Worm (Caenorhabditis elegans): ENCODE data around the gene Y39F10C.1.

The Y39F10C.1 gene

ce11 chrII:667864-668263 is 7.5 kb upstream of the Y39F10C.1 start:
- TF ChIP-seq egl-27 (tag; optimal IDR thresholded peaks at IDR 0.05) (no peak), crh-2 (tag; optimal IDR thresholded peaks at IDR 0.05) (no peak), lin-11 (tag; optimal IDR thresholded peaks at IDR 0.05) (no peak), ztf-4 (tag; optimal IDR thresholded peaks at IDR 0.05) (no peak), lin-13 (GFP tag; optimal IDR thresholded peaks at IDR 0.05) (no peak), nhr-77 (tag; optimal IDR thresholded peaks at IDR 0.05) (no peak), R02D3.7 (tag; optimal IDR thresholded peaks at IDR 0.05) (no peak), nhr-25 (tag; optimal IDR thresholded peaks at IDR 0.05) (no peak), nhr-12 (tag; optimal IDR thresholded peaks at IDR 0.05) (no peak), elt-1 (tag; optimal IDR thresholded peaks at IDR 0.05) (no peak), ztf-11 (tag; optimal IDR thresholded peaks at IDR 0.05) (no peak), nhr-237 (tag; optimal IDR thresholded peaks at IDR 0.05) (no peak), dmd-4 (tag; optimal IDR thresholded peaks at IDR 0.05) (no peak), nhr-23 (tag; optimal IDR thresholded peaks at IDR 0.05) (no peak), blmp-1 (tag; optimal IDR thresholded peaks at IDR 0.05; ENCODE audit: insufficient read depth) (no peak), elt-3 (tag; optimal IDR thresholded peaks at IDR 0.05) (no peak), nhr-21 (tag; optimal IDR thresholded peaks at IDR 0.05) (no peak), ceh-82 (tag; optimal IDR thresholded peaks at IDR 0.05) (no peak)

- TF ChIP-seq R02D3.7 (tag; optimal IDR thresholded peaks at IDR 0.05) (no peak), blmp-1 (tag; optimal IDR thresholded peaks at IDR 0.05; ENCODE audit: insufficient read depth) (no peak), mdl-1 (tag; optimal IDR thresholded peaks at IDR 0.05) (no peak), fos-1 (tag; optimal IDR thresholded peaks at IDR 0.05) (no peak)
Measured at ce11 chrII:671025-671424, 4.4 kb upstream of the Y39F10C.1 start, which contains the start of gene sri-46. Gene sri-46 (minus strand): TSS chrII:671125.

- TF ChIP-seq unc-39 (tag; optimal IDR thresholded peaks at IDR 0.05) = no peak
- no peak for TF ChIP-seq C34F6.9 (tag; optimal IDR thresholded peaks at IDR 0.05)
- TF ChIP-seq elt-3 (tag; optimal IDR thresholded peaks at IDR 0.05) = no peak
- TF ChIP-seq nhr-6 (tag; optimal IDR thresholded peaks at IDR 0.05) = no peak
- TF ChIP-seq skn-1 (tag; optimal IDR thresholded peaks at IDR 0.05) = no peak
- no peak for TF ChIP-seq crh-2 (tag; optimal IDR thresholded peaks at IDR 0.05)
- no peak for TF ChIP-seq R02D3.7 (tag; optimal IDR thresholded peaks at IDR 0.05)
- no peak for TF ChIP-seq ztf-11 (tag; optimal IDR thresholded peaks at IDR 0.05)
- TF ChIP-seq zag-1 (tag; optimal IDR thresholded peaks at IDR 0.05) = no peak
- no peak for TF ChIP-seq alr-1 (tag; optimal IDR thresholded peaks at IDR 0.05)
- no peak for TF ChIP-seq nhr-129 (tag; optimal IDR thresholded peaks at IDR 0.05)
- TF ChIP-seq sma-9 (GFP tag; optimal IDR thresholded peaks at IDR 0.05) = no peak
- no peak for TF ChIP-seq sma-9 (tag; optimal IDR thresholded peaks at IDR 0.05)
- no peak for TF ChIP-seq sem-4 (tag; optimal IDR thresholded peaks at IDR 0.05)
- no peak for TF ChIP-seq Y55F3AM.14 (GFP tag; optimal IDR thresholded peaks at IDR 0.05)
- TF ChIP-seq lin-11 (tag; optimal IDR thresholded peaks at IDR 0.05) = no peak
- TF ChIP-seq dmd-4 (tag; optimal IDR thresholded peaks at IDR 0.05) = no peak
- no peak for TF ChIP-seq snpc-4 (tag; optimal IDR thresholded peaks at IDR 0.05)
- no peak for TF ChIP-seq peb-1 (tag; optimal IDR thresholded peaks at IDR 0.05)
- TF ChIP-seq lsy-2 (tag; optimal IDR thresholded peaks at IDR 0.05) = no peak
Measured at ce11 chrII:674116-674515, 1.3 kb upstream of the Y39F10C.1 start, which contains the start of gene Y39F10C.3. Gene Y39F10C.3 (plus strand): TSS chrII:674416.

- TF ChIP-seq nhr-237 (tag; optimal IDR thresholded peaks at IDR 0.05) = no peak
Measured at ce11 chrII:675822-676221, 419 bp downstream of the Y39F10C.1 start.

ce11 chrII:678581-678980 is 3.2 kb downstream of the Y39F10C.1 start, which contains the start of gene T02H6.9:
Gene T02H6.9 (plus strand): TSS chrII:678881.
- TF ChIP-seq nhr-23 (tag; optimal IDR thresholded peaks at IDR 0.05) (no peak), nhr-21 (tag; optimal IDR thresholded peaks at IDR 0.05) (no peak), lsy-2 (tag; optimal IDR thresholded peaks at IDR 0.05) (no peak), Y55F3AM.14 (GFP tag; optimal IDR thresholded peaks at IDR 0.05) (no peak), aly-2 (tag; optimal IDR thresholded peaks at IDR 0.05) (no peak), elt-1 (tag; optimal IDR thresholded peaks at IDR 0.05) (no peak), lin-11 (tag; optimal IDR thresholded peaks at IDR 0.05) (no peak), sma-3 (GFP tag; optimal IDR thresholded peaks at IDR 0.05) (no peak), ztf-4 (tag; optimal IDR thresholded peaks at IDR 0.05) (no peak), nhr-237 (tag; optimal IDR thresholded peaks at IDR 0.05) (no peak), gmeb-1 (tag; optimal IDR thresholded peaks at IDR 0.05) (no peak), C34F6.9 (tag; optimal IDR thresholded peaks at IDR 0.05) (no peak), ztf-1 (GFP tag; conservative IDR thresholded peaks at IDR 0.05) (no peak), egl-27 (tag; optimal IDR thresholded peaks at IDR 0.05) (no peak), crh-2 (tag; optimal IDR thresholded peaks at IDR 0.05) (no peak), ZK546.5 (tag; optimal IDR thresholded peaks at IDR 0.05) (no peak)

Measured in whole organism, L2 larva.